Worm (Caenorhabditis elegans): ENCODE data around the gene C04G6.11.

ce11 chrII:5061794-5062368 is 41.8 kb downstream of the C04G6.11 start, which contains the start of gene smc-5:
- TF ChIP-seq tab-1 (GFP tag; IDR thresholded peaks at IDR 0.05) (no peak), cog-1 (tag; optimal IDR thresholded peaks at IDR 0.05) (peak; percentile 4), med-1 (GFP tag; optimal IDR thresholded peaks at IDR 0.05; ENCODE audit: insufficient read depth) (no peak), flt-1 (GFP tag; IDR thresholded peaks at IDR 0.05) (peak; percentile 56; the same call in 1 of the 2 replicates), ztf-29 (GFP tag; IDR thresholded peaks at IDR 0.05) (no peak), klf-2 (GFP tag; conservative IDR thresholded peaks at IDR 0.05) (0 out of 2 replicates have a peak, but pooled peaks have one; percentile 55)
